Fruit fly (Drosophila melanogaster) whole organism, adult: Measurements from ENCODE around the gene dnd.

Experiments used
- CG11617 ChIP-seq: fragments of 200-800 bp; sonication (Bioruptor generic); optimal IDR thresholded peaks from 2 replicates; lab custom pipeline; 2017; ENCODE audit warnings: mild to moderate bottlenecking, missing biosample characterization, missing genetic modification reagents, missing genetic modification characterization
- CG12768 ChIP-seq: fragments of 200-800 bp; sonication (Bioruptor generic); optimal IDR thresholded peaks from 2 replicates; lab custom pipeline; 2017; ENCODE audit warnings: missing biosample characterization, missing genetic modification characterization, mild to moderate bottlenecking, moderate library complexity, missing genetic modification reagents
- CG14711 ChIP-seq: fragments of 200-800 bp; sonication (Bioruptor generic); optimal IDR thresholded peaks from 2 replicates; lab custom pipeline; 2018; ENCODE audit warnings: missing biosample characterization, mild to moderate bottlenecking, missing genetic modification characterization, moderate library complexity
- CG1620 ChIP-seq: fragments of 200-800 bp; sonication (Bioruptor generic); optimal IDR thresholded peaks from 2 replicates; lab custom pipeline; 2016; ENCODE audit warnings: missing biosample characterization, missing genetic modification characterization
- CG33017 ChIP-seq: fragments of 200-800 bp; sonication (Bioruptor generic); optimal IDR thresholded peaks from 2 replicates; lab custom pipeline; 2018; ENCODE audit warnings: missing biosample characterization, mild to moderate bottlenecking, missing genetic modification characterization, moderate library complexity
- CG5204 ChIP-seq: fragments of 200-800 bp; sonication (Bioruptor generic); optimal IDR thresholded peaks from 2 replicates; lab custom pipeline; 2016; ENCODE audit warnings: missing biosample characterization, missing genetic modification characterization
- CG7045 ChIP-seq: fragments of 200-800 bp; sonication (Bioruptor generic); optimal IDR thresholded peaks from 2 replicates; lab custom pipeline; 2017; ENCODE audit warnings: missing biosample characterization, mild to moderate bottlenecking, missing genetic modification characterization
- CG7101 ChIP-seq: fragments of 200-800 bp; sonication (Bioruptor generic); optimal IDR thresholded peaks from 2 replicates; lab custom pipeline; 2018; ENCODE audit warnings: missing biosample characterization, mild to moderate bottlenecking, missing genetic modification characterization, moderate library complexity
- Clk ChIP-seq: fragments of 200-800 bp; sonication (Bioruptor generic); optimal IDR thresholded peaks from 2 replicates; lab custom pipeline; 2017; ENCODE audit warnings: missing biosample characterization, missing genetic modification characterization
- Crg-1 ChIP-seq: fragments of 200-800 bp; sonication (Bioruptor generic); optimal IDR thresholded peaks from 2 replicates; lab custom pipeline; 2016; ENCODE audit warnings: missing biosample characterization, missing genetic modification characterization
- Hr96 ChIP-seq: fragments of 200-800 bp; sonication (Bioruptor generic); optimal IDR thresholded peaks from 2 replicates; lab custom pipeline; 2016; ENCODE audit warnings: missing biosample characterization, missing genetic modification characterization
- Mnt ChIP-seq: fragments of 200-800 bp; sonication (Bioruptor generic); optimal IDR thresholded peaks from 2 replicates; lab custom pipeline; 2016; ENCODE audit warnings: missing biosample characterization, mild to moderate bottlenecking, missing genetic modification characterization
- bab1 ChIP-seq: fragments of 200-800 bp; sonication (Bioruptor generic); optimal IDR thresholded peaks from 3 replicates; lab custom pipeline; 2019; ENCODE audit warnings: missing biosample characterization, mild to moderate bottlenecking, missing genetic modification characterization, moderate library complexity
- cic ChIP-seq: fragments of 200-800 bp; sonication (Bioruptor generic); optimal IDR thresholded peaks from 2 replicates; lab custom pipeline; 2017; ENCODE audit warnings: missing biosample characterization, mild to moderate bottlenecking, missing genetic modification characterization, moderate library complexity
- cnc ChIP-seq, 2 experiments: fragments of >200 bp; optimal IDR thresholded peaks; 2 replicates each; lab custom pipeline; 2017
- kay ChIP-seq: fragments of 200-800 bp; sonication (Bioruptor generic); peaks from one replicate; lab custom pipeline; 2016; ENCODE audit warnings: missing biosample characterization, missing genetic modification characterization, borderline replicate concordance
- ovo ChIP-seq: fragments of 200-800 bp; sonication (Bioruptor generic); optimal IDR thresholded peaks from 2 replicates; lab custom pipeline; 2016; ENCODE audit warnings: missing biosample characterization, missing genetic modification characterization
- pad ChIP-seq: fragments of 200-800 bp; sonication (Bioruptor generic); optimal IDR thresholded peaks from 3 replicates; lab custom pipeline; 2017; ENCODE audit warnings: missing biosample characterization, missing genetic modification characterization, mild to moderate bottlenecking, moderate library complexity, missing genetic modification reagents
- tj ChIP-seq: fragments of 200-800 bp; sonication (Bioruptor generic); optimal IDR thresholded peaks from 3 replicates; lab custom pipeline; 2017; ENCODE audit warnings: missing biosample characterization, mild to moderate bottlenecking, missing genetic modification characterization, moderate library complexity
- toe ChIP-seq: fragments of 200-800 bp; sonication (Bioruptor generic); optimal IDR thresholded peaks from 2 replicates; lab custom pipeline; 2016; ENCODE audit warnings: missing biosample characterization, missing genetic modification characterization

dnd gene

dm6 chr3R:21848271-21848670, 38.9 kb downstream of the dnd start:
- TF ChIP-seq CG7045 (no peak), ovo (no peak), cnc (optimal IDR thresholded peaks at IDR 0.05; lab: Kevin White, UChicago) (no peak), CG11617 (no peak), Mnt (GFP tag; lab: Kevin White, UChicago) (no peak), pad (GFP tag; lab: Kevin White, UChicago) (no peak), tj (no peak), CG5204 (GFP tag; lab: Kevin White, UChicago) (no peak)

DNA sequence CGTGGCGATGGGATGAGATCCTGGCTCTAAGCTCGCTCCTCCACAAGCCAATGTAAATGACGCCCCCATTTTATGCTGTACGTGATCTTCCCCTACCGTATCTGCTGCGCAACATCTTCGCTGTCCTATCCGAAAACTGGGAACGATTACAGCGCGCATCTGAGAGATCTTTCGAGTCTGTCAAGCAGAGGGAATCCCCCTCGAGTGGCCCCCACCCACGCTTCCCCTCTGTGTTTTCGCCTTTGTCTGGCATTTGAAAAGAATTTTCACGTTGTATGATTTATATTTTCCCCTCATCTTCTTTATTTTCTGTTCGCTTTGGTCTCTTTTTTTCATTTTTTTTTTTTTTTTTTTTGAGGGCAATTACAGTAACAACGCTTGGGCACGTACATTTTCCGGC, 39.7 kb downstream of the dnd start:
- no peak for TF ChIP-seq Clk (GFP tag; lab: Kevin White, UChicago)
- no peak for TF ChIP-seq Mnt (GFP tag; lab: Kevin White, UChicago)
- no peak for TF ChIP-seq CG11617
- TF ChIP-seq CG12768 (GFP tag; lab: Kevin White, UChicago) = no peak
- no peak for TF ChIP-seq CG7045

DNA sequence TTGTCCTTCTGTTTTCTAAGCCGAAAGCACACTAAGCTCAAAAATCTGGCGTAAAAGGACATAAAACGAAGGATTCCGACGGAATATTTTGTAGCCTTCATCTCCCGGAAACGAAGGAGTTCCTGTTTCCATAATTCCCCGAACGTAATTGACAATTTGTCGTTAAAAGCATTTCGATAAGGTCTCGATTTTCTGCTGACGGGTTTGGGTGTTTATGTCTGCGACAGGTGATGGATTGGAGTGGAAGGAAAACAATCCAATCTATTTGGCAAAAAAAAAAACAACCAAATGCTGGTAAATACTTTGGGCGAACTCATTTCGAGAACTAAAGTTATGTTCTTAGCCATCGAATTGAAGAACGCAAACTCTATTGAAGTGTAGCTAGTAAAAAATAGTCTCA, 40.6 kb downstream of the dnd start, which contains the start of gene Gr93d:
Gene Gr93d (minus strand): TSS at position 101 of the 400 bp plus-strand sequence.
- no peak for TF ChIP-seq pad (GFP tag; lab: Kevin White, UChicago)

- TF ChIP-seq Crg-1 (GFP tag; lab: Kevin White, UChicago) (no peak), cic (GFP tag; lab: Kevin White, UChicago) (no peak), Clk (GFP tag; lab: Kevin White, UChicago) (no peak)
Observed at dm6 chr3R:21845165-21845564, 42.0 kb downstream of the dnd start, which contains the start of gene Gr93c. Gene Gr93c, minus strand, starts transcription at chr3R:21845265.

dm6 chr3R:21843665-21844064, 43.5 kb downstream of the dnd start, which contains the start of gene Gr93b:
Gene Gr93b, minus strand, starts transcription at chr3R:21843765.
- TF ChIP-seq CG33017 (tag; lab: Kevin White, UChicago) = no peak
- TF ChIP-seq Clk (GFP tag; lab: Kevin White, UChicago) = no peak
- TF ChIP-seq cnc (optimal IDR thresholded peaks at IDR 0.05; lab: Kevin White, UChicago) = no peak
- TF ChIP-seq cic (GFP tag; lab: Kevin White, UChicago) = no peak
- no peak for TF ChIP-seq CG11617
- TF ChIP-seq CG7045 = no peak
- no peak for TF ChIP-seq CG5204 (GFP tag; lab: Kevin White, UChicago)
- TF ChIP-seq CG1620 = no peak

dm6 chr3R:21841474-21842376, 45.4 kb downstream of the dnd start:
- no peak for TF ChIP-seq CG1620

dm6 chr3R:21840432-21840831, 46.7 kb downstream of the dnd start:
- TF ChIP-seq bab1 = no peak
- TF ChIP-seq CG1620 = no peak
- no peak for TF ChIP-seq Mnt (GFP tag; lab: Kevin White, UChicago)
- TF ChIP-seq kay (GFP tag; lab: Kevin White, UChicago) = no peak
- TF ChIP-seq tj = no peak

DNA sequence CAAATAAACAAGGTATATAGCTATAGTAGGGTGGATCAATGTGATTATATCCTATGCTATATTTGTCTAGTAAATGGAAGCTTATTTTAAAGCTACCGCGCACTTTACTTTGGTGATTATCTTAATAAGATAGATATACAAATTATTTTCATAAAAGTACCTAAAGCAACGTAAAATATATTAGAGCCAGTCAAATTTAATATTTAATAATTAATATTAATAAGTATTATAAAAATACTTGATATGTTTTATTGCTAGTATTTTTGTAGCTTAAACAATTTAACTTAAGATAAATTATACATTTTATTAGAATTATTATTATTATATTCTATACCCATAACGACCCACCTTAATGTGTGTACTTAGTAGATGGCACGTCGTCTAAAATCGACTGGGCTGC, 47.5 kb downstream of the dnd start:
- TF ChIP-seq CG7101 (tag; lab: Kevin White, UChicago) (peak; percentile 73), CG14711 (tag; lab: Kevin White, UChicago) (peak; percentile 68), Hr96 (GFP tag; lab: Kevin White, UChicago) (no peak), cnc (optimal IDR thresholded peaks at IDR 0.05; lab: Kevin White, UChicago) (no peak), cic (GFP tag; lab: Kevin White, UChicago) (no peak), Crg-1 (GFP tag; lab: Kevin White, UChicago) (no peak), CG12768 (GFP tag; lab: Kevin White, UChicago) (no peak), Clk (GFP tag; lab: Kevin White, UChicago) (no peak), bab1 (peak; percentile 94), Mnt (GFP tag; lab: Kevin White, UChicago) (no peak), pad (GFP tag; lab: Kevin White, UChicago) (peak; percentile 9), tj (peak; percentile 12), CG5204 (GFP tag; lab: Kevin White, UChicago) (no peak), CG33017 (tag; lab: Kevin White, UChicago) (peak; percentile 49), CG7045 (peak; percentile 17), ovo (peak; percentile 46), CG1620 (no peak), toe (no peak), kay (GFP tag; lab: Kevin White, UChicago) (no peak), CG11617 (peak; percentile 76)
